Worm (Caenorhabditis elegans) whole organism, early embryonic: ENCODE data around the gene adbp-1.

Experiments
- ama-1 ChIP-seq: fragments of 150-350 bp; optimal IDR thresholded peaks from 2 replicates; lab custom pipeline; 2014
- ceh-13 ChIP-seq: fragments of 200-800 bp; sonication (Bioruptor generic); optimal IDR thresholded peaks from 2 replicates; lab custom pipeline; 2018; ENCODE audit warnings: mild to moderate bottlenecking, missing genetic modification characterization, missing compliant biosample characterization
- scrt-1 ChIP-seq: fragments of 200-800 bp; sonication (Bioruptor generic); IDR thresholded peaks from 2 replicates; pipeline ENCODE4 v1.3.6; 2022; ENCODE audit warnings: missing genetic modification characterization, missing compliant biosample characterization
- sea-1 ChIP-seq: fragments of 200-800 bp; sonication (Bioruptor generic); conservative IDR thresholded peaks from 2 replicates; pipeline ENCODE4 v1.3.6; 2022; ENCODE audit warnings: missing genetic modification characterization, missing compliant biosample characterization
- tra-4 ChIP-seq: sonication (generic microtip); optimal IDR thresholded peaks from 2 replicates; lab custom pipeline; 2017; ENCODE audit warnings: missing genetic modification characterization, missing compliant biosample characterization

- TF ChIP-seq ama-1 (lab: Kevin White, UChicago) (no peak), sea-1 (no peak), tra-4 (tag; lab: Kevin White, UChicago) (no peak), ceh-13 (GFP tag; lab: Kevin White, UChicago) (no peak), scrt-1 (GFP tag; lab: Robert Waterston, UW) (no peak)
Measured at ce11 chrII:11431584-11431983, 12.4 kb upstream of the adbp-1 start, which contains the start of gene C05D12.4.
